Fruit fly (Drosophila melanogaster) whole organism, embryonic: ENCODE data around the gene CG7789.

Source experiments
- Awh ChIP-seq: fragments of 200-800 bp; sonication (Bioruptor generic); IDR thresholded peaks from 2 replicates; pipeline ENCODE4, ENCODE4 v1.3.6; 2022; ENCODE audit warnings: missing biosample characterization, missing genetic modification characterization
- BtbVII ChIP-seq: fragments of 200-800 bp; sonication (Bioruptor generic); optimal IDR thresholded peaks from 3 replicates; lab custom pipeline; 2017; ENCODE audit warnings: missing biosample characterization, mild to moderate bottlenecking, missing genetic modification characterization
- CG11723 ChIP-seq: fragments of 200-800 bp; sonication (Bioruptor generic); optimal IDR thresholded peaks from 2 replicates; lab custom pipeline; 2017; ENCODE audit warnings: missing biosample characterization, mild to moderate bottlenecking, missing genetic modification characterization
- CG1233 ChIP-seq: fragments of 200-800 bp; sonication (Bioruptor generic); optimal IDR thresholded peaks from 4 replicates; lab custom pipeline; 2018; ENCODE audit warnings: missing biosample characterization, mild to moderate bottlenecking, missing genetic modification characterization
- CG13287 ChIP-seq: fragments of 200-800 bp; sonication (Bioruptor generic); IDR thresholded peaks from 2 replicates; pipeline ENCODE4 v1.3.6; 2022; ENCODE audit warnings: missing biosample characterization, missing genetic modification characterization; ENCODE audit not compliant: partially characterized antibody
- CG13424 ChIP-seq: fragments of 200-800 bp; sonication (Bioruptor generic); optimal IDR thresholded peaks from 2 replicates; lab custom pipeline; 2019; ENCODE audit warnings: missing biosample characterization, mild to moderate bottlenecking, missing genetic modification characterization, moderate library complexity
- CG1529 ChIP-seq: fragments of 200-800 bp; sonication (Bioruptor generic); optimal IDR thresholded peaks from 3 replicates; lab custom pipeline; 2018; ENCODE audit warnings: missing biosample characterization, missing genetic modification characterization
- CG15479 ChIP-seq: fragments of 200-800 bp; sonication (Bioruptor generic); optimal IDR thresholded peaks from 3 replicates; lab custom pipeline; 2019; ENCODE audit warnings: missing biosample characterization, mild to moderate bottlenecking, missing genetic modification characterization, moderate library complexity
- CG17328 ChIP-seq: fragments of 200-800 bp; sonication (Bioruptor generic); IDR thresholded peaks from 2 replicates; pipeline ENCODE4 v1.3.6; 2022; ENCODE audit warnings: missing biosample characterization, missing genetic modification characterization
- CG17829 ChIP-seq: fragments of 200-800 bp; optimal IDR thresholded peaks from 2 replicates; lab custom pipeline; 2019; ENCODE audit warnings: missing biosample characterization, mild to moderate bottlenecking, missing genetic modification characterization, moderate library complexity
- CG2199 ChIP-seq: fragments of 200-800 bp; sonication (Bioruptor generic); IDR thresholded peaks from 3 replicates; pipeline ENCODE4 v1.3.6; 2022; ENCODE audit warnings: missing biosample characterization, missing genetic modification characterization
- CG3065 ChIP-seq: fragments of 200-800 bp; sonication (Bioruptor generic); optimal IDR thresholded peaks from 2 replicates; lab custom pipeline; 2016; ENCODE audit warnings: missing biosample characterization, missing genetic modification characterization
- CG3407 ChIP-seq: fragments of 200-800 bp; sonication (Bioruptor generic); optimal IDR thresholded peaks from 2 replicates; lab custom pipeline; 2018; ENCODE audit warnings: missing biosample characterization, mild to moderate bottlenecking, missing genetic modification characterization
- CG4404 ChIP-seq: fragments of 200-800 bp; sonication (Bioruptor generic); IDR thresholded peaks from 2 replicates; pipeline ENCODE4 v1.3.6; 2022; ENCODE audit warnings: missing biosample characterization, missing genetic modification characterization
- CG6175 ChIP-seq: fragments of 200-800 bp; sonication (Bioruptor generic); IDR thresholded peaks from 3 replicates; pipeline ENCODE4 v1.3.6; 2022; ENCODE audit warnings: missing biosample characterization, missing genetic modification characterization
- CG6791 ChIP-seq: fragments of 200-800 bp; sonication (Bioruptor generic); IDR thresholded peaks from 3 replicates; pipeline ENCODE4 v1.3.6; 2022; ENCODE audit warnings: missing biosample characterization, missing genetic modification characterization; ENCODE audit not compliant: partially characterized antibody
- CG7556 ChIP-seq: fragments of 200-800 bp; sonication (Bioruptor generic); optimal IDR thresholded peaks from 2 replicates; lab custom pipeline; 2017; ENCODE audit warnings: missing biosample characterization, mild to moderate bottlenecking, missing genetic modification characterization
- CG7963 ChIP-seq: fragments of 200-800 bp; sonication (Bioruptor generic); IDR thresholded peaks from 3 replicates; pipeline ENCODE4 v1.3.6; 2022; ENCODE audit warnings: missing biosample characterization, missing genetic modification characterization; ENCODE audit not compliant: partially characterized antibody
- CG9609 ChIP-seq: fragments of 200-800 bp; sonication (Bioruptor generic); optimal IDR thresholded peaks from 3 replicates; lab custom pipeline; 2016; ENCODE audit warnings: missing biosample characterization, missing genetic modification characterization
- CkIIα-i1 ChIP-seq: fragments of 200-800 bp; sonication (Bioruptor generic); IDR thresholded peaks from 2 replicates; pipeline ENCODE4 v1.3.6; 2022; ENCODE audit warnings: missing biosample characterization, missing genetic modification characterization
- Fer2 ChIP-seq: fragments of 200-800 bp; sonication (Bioruptor generic); optimal IDR thresholded peaks from 2 replicates; lab custom pipeline; 2018; ENCODE audit warnings: missing biosample characterization, mild to moderate bottlenecking, missing genetic modification characterization, moderate library complexity
- HLH3B ChIP-seq: fragments of 200-800 bp; sonication (Bioruptor generic); IDR thresholded peaks from 2 replicates; pipeline ENCODE4 v1.3.6; 2022; ENCODE audit warnings: missing biosample characterization, missing genetic modification characterization
- Hr78 ChIP-seq, 2 experiments: fragments of 200-800 bp in 1 of 2; fragments of >200 bp in 1 of 2; sonication (Bioruptor generic) in 1 of 2; optimal IDR thresholded peaks; 2 replicates each; lab custom pipeline; 2017 to 2019; ENCODE audit warnings: missing biosample characterization in 2 of 2, missing genetic modification characterization in 2 of 2, mild to moderate bottlenecking in 1 of 2, moderate library complexity in 1 of 2
- MBD-R2 ChIP-seq: fragments of 200-800 bp; sonication (Bioruptor generic); IDR thresholded peaks from 2 replicates; pipeline ENCODE4 v1.3.6; 2022; ENCODE audit warnings: missing biosample characterization, missing genetic modification characterization
- Mrtf ChIP-seq: fragments of 200-800 bp; sonication (Bioruptor generic); IDR thresholded peaks from 3 replicates; pipeline ENCODE4 v1.3.6; 2022; ENCODE audit warnings: missing biosample characterization, missing genetic modification characterization
- Nf-YC ChIP-seq: fragments of 200-800 bp; optimal IDR thresholded peaks from 3 replicates; lab custom pipeline; 2019; ENCODE audit warnings: missing biosample characterization, mild to moderate bottlenecking, missing genetic modification characterization, moderate library complexity
- Oaz ChIP-seq: fragments of 200-800 bp; sonication (Bioruptor generic); IDR thresholded peaks from 2 replicates; pipeline ENCODE4 v1.3.6; 2022; ENCODE audit warnings: missing biosample characterization, missing genetic modification characterization
- Ravus ChIP-seq: fragments of 200-800 bp; sonication (Bioruptor generic); IDR thresholded peaks from 2 replicates; pipeline ENCODE4 v1.3.6; 2022; ENCODE audit warnings: missing biosample characterization, missing genetic modification characterization
- Sin3A ChIP-seq: fragments of >200 bp; optimal IDR thresholded peaks from 2 replicates; lab custom pipeline; 2018
- Xbp1 ChIP-seq: fragments of 200-800 bp; sonication (Bioruptor generic); optimal IDR thresholded peaks from 3 replicates; lab custom pipeline; 2016; ENCODE audit warnings: missing biosample characterization, mild to moderate bottlenecking, missing genetic modification characterization
- bbx ChIP-seq: fragments of 200-800 bp; sonication (Bioruptor generic); IDR thresholded peaks from 2 replicates; pipeline ENCODE4 v1.3.6; 2022; ENCODE audit warnings: missing biosample characterization, missing genetic modification characterization; ENCODE audit not compliant: partially characterized antibody
- bowl ChIP-seq: fragments of 200-800 bp; sonication (Bioruptor generic); IDR thresholded peaks from 2 replicates; pipeline ENCODE4 v1.3.6; 2022; ENCODE audit warnings: missing biosample characterization, missing genetic modification characterization
- cg ChIP-seq: fragments of 200-800 bp; sonication (Bioruptor generic); optimal IDR thresholded peaks from 3 replicates; lab custom pipeline; 2019; ENCODE audit warnings: missing biosample characterization, mild to moderate bottlenecking, missing genetic modification characterization, moderate library complexity
- chn ChIP-seq: fragments of 200-800 bp; sonication (Bioruptor generic); optimal IDR thresholded peaks from 2 replicates; lab custom pipeline; 2016; ENCODE audit warnings: missing biosample characterization, missing genetic modification characterization
- ci ChIP-seq: fragments of 200-800 bp; sonication (Bioruptor generic); IDR thresholded peaks from 3 replicates; pipeline ENCODE4 v1.3.6; 2022; ENCODE audit warnings: missing biosample characterization, missing genetic modification characterization
- dati ChIP-seq: fragments of 200-800 bp; sonication (Bioruptor generic); IDR thresholded peaks from 2 replicates; pipeline ENCODE4 v1.3.6; 2022; ENCODE audit warnings: missing biosample characterization, missing genetic modification characterization
- dimm ChIP-seq: fragments of 200-800 bp; sonication (Bioruptor generic); IDR thresholded peaks from 2 replicates; pipeline ENCODE4 v1.3.6; 2022; ENCODE audit warnings: missing biosample characterization, missing genetic modification characterization
- ems ChIP-seq: fragments of 200-800 bp; sonication (Bioruptor generic); optimal IDR thresholded peaks from 3 replicates; lab custom pipeline; 2016; ENCODE audit warnings: missing biosample characterization, missing genetic modification characterization
- fd3F ChIP-seq: fragments of 200-800 bp; sonication (Bioruptor generic); optimal IDR thresholded peaks from 2 replicates; lab custom pipeline; 2018; ENCODE audit warnings: missing biosample characterization, mild to moderate bottlenecking, missing genetic modification characterization, moderate library complexity
- lab ChIP-seq: fragments of 200-800 bp; sonication (Bioruptor generic); optimal IDR thresholded peaks from 3 replicates; lab custom pipeline; 2017; ENCODE audit warnings: missing biosample characterization, missing genetic modification characterization, mild to moderate bottlenecking, moderate library complexity, missing genetic modification reagents
- lov ChIP-seq, 2 experiments: fragments of 200-800 bp in 1 of 2; fragments of >200 bp in 1 of 2; sonication (Bioruptor generic) in 1 of 2; IDR thresholded peaks in 1 of 2; optimal IDR thresholded peaks in 1 of 2; 2 replicates in 1 of 2; 3 replicates in 1 of 2; pipeline versions ENCODE4 v1.3.6 to Lab custom; 2017 to 2022; ENCODE audit warnings: missing biosample characterization in 1 of 2, missing genetic modification characterization in 1 of 2
- mld ChIP-seq: fragments of 200-800 bp; sonication (Bioruptor generic); IDR thresholded peaks from 3 replicates; pipeline ENCODE4 v1.3.6; 2022; ENCODE audit warnings: missing biosample characterization, missing genetic modification characterization; ENCODE audit not compliant: partially characterized antibody
- onecut ChIP-seq: fragments of 200-800 bp; sonication (Bioruptor generic); IDR thresholded peaks from 2 replicates; pipeline ENCODE4 v1.3.6; 2022; ENCODE audit warnings: missing biosample characterization, missing genetic modification characterization
- prd ChIP-seq, 3 experiments: fragments of >200 bp in 2 of 3; fragments of 200-800 bp in 1 of 3; sonication (Bioruptor generic) in 1 of 3; optimal IDR thresholded peaks in 2 of 3; IDR thresholded peaks in 1 of 3; 2 replicates in 2 of 3; 3 replicates in 1 of 3; pipeline versions ENCODE4 v1.3.6 to Lab custom; 2017 to 2022; ENCODE audit warnings: missing biosample characterization in 1 of 3, missing genetic modification characterization in 1 of 3
- psq ChIP-seq: fragments of 200-800 bp; sonication (Bioruptor generic); optimal IDR thresholded peaks from 2 replicates; lab custom pipeline; 2017; ENCODE audit warnings: missing biosample characterization, missing genetic modification characterization
- slou ChIP-seq: fragments of 200-800 bp; sonication (Bioruptor generic); optimal IDR thresholded peaks from 3 replicates; lab custom pipeline; 2016; ENCODE audit warnings: missing biosample characterization, missing genetic modification characterization
- unc-4 ChIP-seq: fragments of 200-800 bp; sonication (Bioruptor generic); IDR thresholded peaks from 2 replicates; pipeline ENCODE4 v1.3.6; 2022; ENCODE audit warnings: missing biosample characterization, missing genetic modification characterization; ENCODE audit not compliant: partially characterized antibody
- vnd ChIP-seq: fragments of 200-800 bp; sonication (Bioruptor generic); IDR thresholded peaks from 3 replicates; pipeline ENCODE4 v1.3.6; 2022; ENCODE audit warnings: missing biosample characterization, missing genetic modification characterization; ENCODE audit not compliant: partially characterized antibody
- wdn ChIP-seq: fragments of 200-800 bp; sonication (Bioruptor generic); IDR thresholded peaks from 2 replicates; pipeline ENCODE4 v1.3.6; 2022; ENCODE audit warnings: missing biosample characterization, missing genetic modification characterization

The CG7789 gene

dm6 chr3R:29841293-29841791 is 38.3 kb downstream of the CG7789 start, which contains the start of gene Cad99C (continued):
- no peak for TF ChIP-seq CkIIα-i1
- no peak for TF ChIP-seq Sin3A (lab: Kevin White, UChicago)
- peak; percentile 86 for TF ChIP-seq CG6175
- 0 out of 3 replicates have a peak, but pooled peaks have one; percentile 17 for TF ChIP-seq CG7963 (GFP tag; lab: Robert Waterston, UW)
- TF ChIP-seq vnd (GFP tag; lab: Robert Waterston, UW) = no peak
- TF ChIP-seq CG15479 (GFP tag; lab: Kevin White, UChicago) = no peak
- TF ChIP-seq ems (GFP tag; lab: Kevin White, UChicago) = no peak
- TF ChIP-seq BtbVII = no peak
- TF ChIP-seq CG13287 (GFP tag; lab: Robert Waterston, UW) = peak; percentile 21; the same call in 1 of the 2 replicates
- TF ChIP-seq cg (GFP tag; lab: Kevin White, UChicago) = peak; percentile 96
- TF ChIP-seq CG11723 (GFP tag; lab: Kevin White, UChicago) = no peak
- TF ChIP-seq Ravus (GFP tag; lab: Robert Waterston, UW) = no peak
- no peak for TF ChIP-seq CG7556 (GFP tag; lab: Kevin White, UChicago)
- no peak for TF ChIP-seq slou (GFP tag; lab: Kevin White, UChicago)
- TF ChIP-seq MBD-R2 (GFP tag; lab: Robert Waterston, UW) = peak; percentile 22; the same call in 1 of the 2 replicates
- TF ChIP-seq CG6791 (GFP tag; lab: Robert Waterston, UW) = peak; percentile 22; the same call in 1 of the 3 replicates
- peak; percentile 35; the same call in 1 of the 2 replicates for TF ChIP-seq unc-4 (GFP tag; lab: Robert Waterston, UW)
- TF ChIP-seq CG2199 (GFP tag; lab: Robert Waterston, UW) = peak; percentile 84
- no peak for TF ChIP-seq Xbp1 (GFP tag; lab: Kevin White, UChicago)
- TF ChIP-seq Nf-YC = no peak
- no peak for TF ChIP-seq CG3407 (GFP tag; lab: Kevin White, UChicago)
- TF ChIP-seq onecut (GFP tag; lab: Robert Waterston, UW) = no peak
- peak; percentile 31 for TF ChIP-seq chn (GFP tag; lab: Kevin White, UChicago)
- peak; percentile 31 for TF ChIP-seq lab
- TF ChIP-seq lov (optimal IDR thresholded peaks at IDR 0.05; lab: Kevin White, UChicago) = no peak
- no peak for TF ChIP-seq lov (GFP tag; IDR thresholded peaks at IDR 0.05; lab: Robert Waterston, UW)
- TF ChIP-seq bowl (GFP tag; lab: Robert Waterston, UW) = 0 out of 2 replicates have a peak, but pooled peaks have one; percentile 8
- TF ChIP-seq ci (GFP tag; lab: Robert Waterston, UW) = peak; percentile 24; the same call in 1 of the 3 replicates
- no peak for TF ChIP-seq wdn (GFP tag; lab: Robert Waterston, UW)
- TF ChIP-seq bbx = peak; percentile 57
- peak; percentile 14 for TF ChIP-seq CG17829 (tag; lab: Kevin White, UChicago)
- TF ChIP-seq fd3F (GFP tag; lab: Kevin White, UChicago) = no peak
- no peak for TF ChIP-seq CG13424 (tag; lab: Kevin White, UChicago)
- TF ChIP-seq mld (GFP tag; lab: Robert Waterston, UW) = 0 out of 3 replicates have a peak, but pooled peaks have one; percentile 33

- TF ChIP-seq HLH3B (GFP tag; lab: Robert Waterston, UW) = no peak
- TF ChIP-seq CG9609 = no peak
- TF ChIP-seq Fer2 (tag; lab: Kevin White, UChicago) = no peak
- no peak for TF ChIP-seq psq (GFP tag; lab: Kevin White, UChicago)
- TF ChIP-seq dimm (GFP tag; lab: Robert Waterston, UW) = no peak
- TF ChIP-seq prd (optimal IDR thresholded peaks at IDR 0.05; lab: Kevin White, UChicago) = no peak
- TF ChIP-seq prd (GFP tag; IDR thresholded peaks at IDR 0.05; lab: Robert Waterston, UW) = peak; percentile 69; the same call in 2 of the 3 replicates
- TF ChIP-seq CG1529 = no peak
- TF ChIP-seq ci (GFP tag; lab: Robert Waterston, UW) = peak; percentile 48; the same call in 1 of the 3 replicates
- no peak for TF ChIP-seq CG4404 (GFP tag; lab: Robert Waterston, UW)
- peak; percentile 35; the same call in 1 of the 2 replicates for TF ChIP-seq Awh (GFP tag; lab: Robert Waterston, UW)
- TF ChIP-seq CG17328 = 0 out of 2 replicates have a peak, but pooled peaks have one; percentile 21
- no peak for TF ChIP-seq CG1233 (GFP tag; lab: Kevin White, UChicago)
- TF ChIP-seq CG3065 = no peak
- no peak for TF ChIP-seq Hr78 (GFP tag; optimal IDR thresholded peaks at IDR 0.05; lab: Kevin White, UChicago)
- no peak for TF ChIP-seq Oaz (GFP tag; lab: Robert Waterston, UW)
- TF ChIP-seq Mrtf (GFP tag; lab: Robert Waterston, UW) = 0 out of 3 replicates have a peak, but pooled peaks have one; percentile 28
- TF ChIP-seq Xbp1 (GFP tag; lab: Kevin White, UChicago) = peak; percentile 13
- 0 out of 2 replicates have a peak, but pooled peaks have one; percentile 18 for TF ChIP-seq dati (GFP tag; lab: Robert Waterston, UW)
Measured at dm6 chr3R:29847126-29847525, 44.1 kb downstream of the CG7789 start.
